Worm (Caenorhabditis elegans) whole organism, L2 larva: Measurements from ENCODE around the gene str-138.

Source experiments
- C34F6.9 ChIP-seq: fragments of 150-350 bp; optimal IDR thresholded peaks from 2 replicates; lab custom pipeline; 2014; ENCODE audit warnings: missing biosample characterization, missing genetic modification characterization
- F13H6.1 ChIP-seq: sonication (generic microtip); optimal IDR thresholded peaks from 2 replicates; lab custom pipeline; 2016; ENCODE audit warnings: missing genetic modification characterization, missing compliant biosample characterization
- R02D3.7 ChIP-seq: fragments of 150-350 bp; optimal IDR thresholded peaks from 2 replicates; lab custom pipeline; 2014; ENCODE audit warnings: missing biosample characterization, missing genetic modification characterization
- Y55F3AM.14 ChIP-seq: fragments of 200-800 bp; sonication (Bioruptor generic); optimal IDR thresholded peaks from 2 replicates; lab custom pipeline; 2018; ENCODE audit warnings: mild to moderate bottlenecking, missing genetic modification characterization, missing compliant biosample characterization
- alr-1 ChIP-seq: fragments of 150-350 bp; optimal IDR thresholded peaks from 2 replicates; lab custom pipeline; 2014; ENCODE audit warnings: missing biosample characterization, missing genetic modification characterization
- aly-2 ChIP-seq: fragments of 150-350 bp; optimal IDR thresholded peaks from 2 replicates; lab custom pipeline; 2014; ENCODE audit warnings: missing biosample characterization, missing genetic modification characterization
- ama-1 ChIP-seq: fragments of 150-350 bp; optimal IDR thresholded peaks from 2 replicates; lab custom pipeline; 2018; ENCODE audit warnings: inconsistent platforms
- blmp-1 ChIP-seq: sonication (generic microtip); optimal IDR thresholded peaks from 2 replicates; lab custom pipeline; 2017; ENCODE audit warnings: missing genetic modification characterization, mild to moderate bottlenecking, missing compliant biosample characterization, antibody characterized with exemption, moderate library complexity; ENCODE audit not compliant: insufficient read depth
- ceh-16 ChIP-seq: fragments of 150-350 bp; optimal IDR thresholded peaks from 2 replicates; lab custom pipeline; 2014; ENCODE audit warnings: missing biosample characterization, missing genetic modification characterization
- crh-2 ChIP-seq: sonication (generic microtip); optimal IDR thresholded peaks from 2 replicates; lab custom pipeline; 2017; ENCODE audit warnings: missing biosample characterization, missing genetic modification characterization
- dmd-4 ChIP-seq: sonication (generic microtip); optimal IDR thresholded peaks from 2 replicates; lab custom pipeline; 2017; ENCODE audit warnings: missing biosample characterization, missing genetic modification characterization
- egl-27 ChIP-seq: sonication (generic microtip); optimal IDR thresholded peaks from 3 replicates; lab custom pipeline; 2017; ENCODE audit warnings: missing biosample characterization, missing genetic modification reagents, missing genetic modification characterization
- elt-1 ChIP-seq: fragments of 150-350 bp; optimal IDR thresholded peaks from 2 replicates; lab custom pipeline; 2014; ENCODE audit warnings: missing biosample characterization, missing genetic modification characterization
- elt-3 ChIP-seq: sonication (generic microtip); optimal IDR thresholded peaks from 2 replicates; lab custom pipeline; 2017; ENCODE audit warnings: missing biosample characterization, missing genetic modification characterization
- fos-1 ChIP-seq: fragments of 150-350 bp; optimal IDR thresholded peaks from 2 replicates; lab custom pipeline; 2014; ENCODE audit warnings: missing biosample characterization, missing genetic modification characterization
- gmeb-1 ChIP-seq: fragments of 150-350 bp; optimal IDR thresholded peaks from 2 replicates; lab custom pipeline; 2014; ENCODE audit warnings: missing biosample characterization, missing genetic modification characterization
- lin-11 ChIP-seq: fragments of 150-350 bp; sonication (generic microtip); optimal IDR thresholded peaks from 2 replicates; lab custom pipeline; 2014; ENCODE audit warnings: missing biosample characterization, missing genetic modification characterization, inconsistent platforms, mixed read lengths
- lin-13 ChIP-seq: fragments of 150-350 bp; optimal IDR thresholded peaks from 2 replicates; lab custom pipeline; 2014; ENCODE audit warnings: missing biosample characterization, missing genetic modification reagents, missing genetic modification characterization
- lin-39 ChIP-seq: fragments of 150-350 bp; optimal IDR thresholded peaks from 2 replicates; lab custom pipeline; 2014; ENCODE audit warnings: missing biosample characterization, missing genetic modification reagents, missing genetic modification characterization
- mbf-1 ChIP-seq: sonication (generic microtip); optimal IDR thresholded peaks from 2 replicates; lab custom pipeline; 2017; ENCODE audit warnings: missing biosample characterization, missing genetic modification characterization
- mdl-1 ChIP-seq, 2 experiments: fragments of 150-350 bp in 1 of 2; sonication (generic microtip) in 1 of 2; optimal IDR thresholded peaks; 2 replicates each; lab custom pipeline; 2017; ENCODE audit warnings: missing biosample characterization in 2 of 2, missing genetic modification characterization in 2 of 2
- nhr-10 ChIP-seq: sonication (generic microtip); optimal IDR thresholded peaks from 2 replicates; lab custom pipeline; 2017; ENCODE audit warnings: missing biosample characterization, missing genetic modification characterization
- nhr-11 ChIP-seq: fragments of 150-350 bp; optimal IDR thresholded peaks from 2 replicates; lab custom pipeline; 2014; ENCODE audit warnings: missing biosample characterization, missing genetic modification characterization
- nhr-129 ChIP-seq: fragments of 150-350 bp; optimal IDR thresholded peaks from 2 replicates; lab custom pipeline; 2014; ENCODE audit warnings: missing biosample characterization, missing genetic modification characterization
- nhr-23 ChIP-seq: fragments of 150-350 bp; optimal IDR thresholded peaks from 2 replicates; lab custom pipeline; 2014; ENCODE audit warnings: missing biosample characterization, missing genetic modification reagents, missing genetic modification characterization
- nhr-237 ChIP-seq: fragments of 150-350 bp; optimal IDR thresholded peaks from 2 replicates; lab custom pipeline; 2014; ENCODE audit warnings: missing biosample characterization, missing genetic modification characterization
- nhr-25 ChIP-seq: fragments of 150-350 bp; sonication (generic microtip); optimal IDR thresholded peaks from 3 replicates; lab custom pipeline; 2014; ENCODE audit warnings: missing biosample characterization, missing genetic modification characterization
- nhr-6 ChIP-seq: fragments of 150-350 bp; optimal IDR thresholded peaks from 2 replicates; lab custom pipeline; 2014; ENCODE audit warnings: missing biosample characterization, missing genetic modification characterization
- nhr-77 ChIP-seq: fragments of 150-350 bp; optimal IDR thresholded peaks from 2 replicates; lab custom pipeline; 2014; ENCODE audit warnings: missing biosample characterization, missing genetic modification characterization
- peb-1 ChIP-seq: fragments of 150-350 bp; optimal IDR thresholded peaks from 2 replicates; lab custom pipeline; 2014; ENCODE audit warnings: missing biosample characterization, missing genetic modification characterization
- sma-9 ChIP-seq, 2 experiments: fragments of 150-350 bp in 1 of 2; sonication (generic microtip) in 1 of 2; optimal IDR thresholded peaks; 2 replicates each; lab custom pipeline; 2014 to 2016; ENCODE audit warnings: missing genetic modification characterization in 2 of 2, mild to moderate bottlenecking in 1 of 2, missing biosample characterization in 1 of 2, missing compliant biosample characterization in 1 of 2, missing genetic modification reagents in 1 of 2, moderate library complexity in 1 of 2
- snpc-4 ChIP-seq: fragments of 150-350 bp; optimal IDR thresholded peaks from 2 replicates; lab custom pipeline; 2014; ENCODE audit warnings: missing biosample characterization, missing genetic modification characterization
- unc-39 ChIP-seq: fragments of 150-350 bp; optimal IDR thresholded peaks from 2 replicates; lab custom pipeline; 2014; ENCODE audit warnings: missing biosample characterization, missing genetic modification characterization
- unc-55 ChIP-seq: fragments of 150-350 bp; sonication (generic microtip); optimal IDR thresholded peaks from 3 replicates; lab custom pipeline; 2014; ENCODE audit warnings: missing biosample characterization, missing genetic modification reagents, missing genetic modification characterization
- unc-62 ChIP-seq: fragments of 150-350 bp; optimal IDR thresholded peaks from 2 replicates; lab custom pipeline; 2014; ENCODE audit warnings: missing biosample characterization, missing genetic modification reagents, missing genetic modification characterization
- zag-1 ChIP-seq: fragments of 150-350 bp; optimal IDR thresholded peaks from 2 replicates; lab custom pipeline; 2014; ENCODE audit warnings: missing biosample characterization, missing genetic modification characterization
- ztf-1 ChIP-seq: fragments of 200-800 bp; sonication (Bioruptor generic); conservative IDR thresholded peaks from 2 replicates; pipeline ENCODE4 v1.3.6; 2022; ENCODE audit warnings: missing genetic modification characterization, missing compliant biosample characterization
- ztf-4 ChIP-seq: fragments of 150-350 bp; optimal IDR thresholded peaks from 2 replicates; lab custom pipeline; 2014; ENCODE audit warnings: missing biosample characterization, missing genetic modification characterization

Gene str-138

ce11 chrV:8098239-8098638, 39.8 kb downstream of the str-138 start, which contains the start of gene str-145:
Gene str-145, minus strand, starts transcription at chrV:8098339.
- TF ChIP-seq alr-1 (no peak), nhr-77 (tag; lab: Kevin White, UChicago) (no peak), R02D3.7 (no peak), Y55F3AM.14 (no peak), gmeb-1 (no peak), zag-1 (tag; lab: Kevin White, UChicago) (no peak), F13H6.1 (tag; lab: Kevin White, UChicago) (no peak), peb-1 (tag; lab: Kevin White, UChicago) (no peak), unc-55 (GFP tag; lab: Kevin White, UChicago) (no peak), ceh-16 (no peak), sma-9 (GFP tag; optimal IDR thresholded peaks at IDR 0.05; lab: Kevin White, UChicago) (no peak), sma-9 (tag; optimal IDR thresholded peaks at IDR 0.05; lab: Kevin White, UChicago) (no peak), fos-1 (tag; lab: Kevin White, UChicago) (no peak), lin-13 (GFP tag; lab: Kevin White, UChicago) (no peak)

DNA sequence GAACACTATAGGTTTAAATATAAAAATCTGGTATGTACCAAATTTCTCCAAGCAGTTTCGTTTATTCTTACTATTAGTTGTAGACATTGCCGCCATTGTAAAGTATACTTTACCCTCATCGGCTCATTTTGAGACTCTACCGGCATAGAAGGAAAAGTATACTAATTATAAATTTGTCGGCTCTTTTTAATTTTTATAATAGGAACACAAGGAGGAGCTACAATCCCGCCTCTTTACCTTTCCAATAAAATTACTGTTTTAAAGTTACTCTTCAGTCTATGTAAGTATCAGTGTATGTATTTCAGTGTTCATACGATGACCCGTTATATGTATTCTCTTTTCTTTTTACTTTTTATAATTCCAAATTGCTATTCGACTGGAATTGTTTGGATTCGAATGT, 40.8 kb downstream of the str-138 start, which contains the start of gene sdz-23:
Gene sdz-23, plus strand, starts transcription at position 301 of the 400 bp plus-strand sequence.
- no peak for TF ChIP-seq fos-1 (tag; lab: Kevin White, UChicago)
- TF ChIP-seq nhr-11 (tag; lab: Kevin White, UChicago): no peak
- no peak for TF ChIP-seq unc-62
- TF ChIP-seq lin-39 (tag; lab: Kevin White, UChicago): no peak
- TF ChIP-seq dmd-4 (tag; lab: Kevin White, UChicago): no peak
- no peak for TF ChIP-seq peb-1 (tag; lab: Kevin White, UChicago)
- no peak for TF ChIP-seq ama-1 (lab: Kevin White, UChicago)
- no peak for TF ChIP-seq aly-2
- no peak for TF ChIP-seq nhr-10 (tag; lab: Kevin White, UChicago)
- no peak for TF ChIP-seq snpc-4
- no peak for TF ChIP-seq nhr-237 (tag; lab: Kevin White, UChicago)
- TF ChIP-seq lin-11 (tag; lab: Kevin White, UChicago): no peak

DNA sequence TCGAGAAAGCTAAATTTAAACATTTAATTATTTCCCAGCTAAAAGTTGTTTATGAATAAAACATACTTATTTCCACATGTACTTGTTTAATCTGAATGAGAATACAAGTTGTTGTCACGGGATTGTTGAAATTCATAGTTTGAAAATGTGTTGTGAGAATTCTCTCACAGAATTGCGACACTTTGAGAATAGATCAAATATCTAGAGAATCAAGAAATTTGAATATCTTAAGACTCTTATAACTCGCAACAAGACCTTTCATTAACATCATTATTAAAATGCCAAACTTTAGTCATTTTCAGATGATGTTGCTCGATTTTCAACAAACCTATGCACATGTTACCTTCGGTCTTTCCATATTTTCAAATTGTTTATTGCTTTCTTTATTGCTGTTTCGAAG, 44.5 kb downstream of the str-138 start, which contains the start of gene str-90:
Gene str-90, plus strand, starts transcription at position 301 of the 400 bp plus-strand sequence.
- TF ChIP-seq nhr-6 (tag; lab: Kevin White, UChicago) (no peak), elt-3 (no peak), lin-11 (tag; lab: Kevin White, UChicago) (no peak), C34F6.9 (tag; lab: Kevin White, UChicago) (no peak), egl-27 (tag; lab: Kevin White, UChicago) (no peak), elt-1 (no peak), blmp-1 (tag; lab: Kevin White, UChicago) (no peak), nhr-23 (tag; lab: Kevin White, UChicago) (no peak), unc-39 (tag; lab: Kevin White, UChicago) (no peak), mbf-1 (tag; lab: Kevin White, UChicago) (no peak), gmeb-1 (no peak), ztf-1 (no peak), nhr-129 (tag; lab: Kevin White, UChicago) (no peak), alr-1 (no peak)

DNA sequence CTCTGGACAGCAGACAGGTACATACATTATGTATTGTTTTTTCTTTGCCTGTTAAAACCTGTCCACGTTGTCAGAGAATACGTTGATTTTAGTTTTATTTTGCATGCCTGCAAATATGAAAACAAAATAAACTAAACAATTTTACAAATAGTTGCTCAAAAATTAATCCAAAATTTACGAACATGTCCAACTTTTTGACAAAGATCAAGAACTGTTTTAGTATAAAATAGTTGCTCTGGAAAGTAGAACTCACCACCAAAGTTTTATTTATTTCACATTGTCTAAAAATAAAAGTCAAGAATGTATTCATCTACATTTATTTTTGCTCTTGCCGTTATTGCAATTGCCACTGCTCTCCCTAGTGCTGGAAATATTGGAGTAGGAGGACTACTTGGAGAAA, 46.0 kb downstream of the str-138 start, which contains the start of gene srlf-16:
Gene srlf-16, plus strand, starts transcription at position 301 of the 400 bp plus-strand sequence.
- TF ChIP-seq ztf-4 (no peak), mdl-1 (tag; optimal IDR thresholded peaks at IDR 0.05; lab: Kevin White, UChicago) (no peak), ama-1 (lab: Kevin White, UChicago) (no peak), nhr-77 (tag; lab: Kevin White, UChicago) (no peak), nhr-25 (tag; lab: Kevin White, UChicago) (no peak), crh-2 (tag; lab: Kevin White, UChicago) (no peak), egl-27 (tag; lab: Kevin White, UChicago) (no peak), snpc-4 (no peak)
- TF ChIP-seq, all 48 proteins: peak for 0
